Worm (Caenorhabditis elegans) whole organism, L1 larva: ENCODE data around the gene C54D10.10.

Source experiments
- blmp-1 ChIP-seq: fragments of 150-350 bp; optimal IDR thresholded peaks from 2 replicates; lab custom pipeline; 2014; ENCODE audit warnings: missing biosample characterization, missing genetic modification characterization
- efl-1 ChIP-seq, 4 experiments: fragments of 150-350 bp; optimal IDR thresholded peaks in 3 of 4; peaks in 1 of 4; 1 replicate in 1 of 4; 2 replicates in 3 of 4; lab custom pipeline; 2014; ENCODE audit warnings: missing biosample characterization in 2 of 4, missing genetic modification characterization in 2 of 4, missing genetic modification reagents in 2 of 4
- egl-13 ChIP-seq: sonication (generic microtip); optimal IDR thresholded peaks from 2 replicates; lab custom pipeline; 2016; ENCODE audit warnings: missing genotype, missing genetic modification reagents, missing genetic modification characterization, missing compliant biosample characterization
- nhr-237 ChIP-seq: fragments of 150-350 bp; optimal IDR thresholded peaks from 2 replicates; lab custom pipeline; 2014; ENCODE audit warnings: missing biosample characterization, missing genetic modification characterization
- snu-23 ChIP-seq: sonication (generic microtip); optimal IDR thresholded peaks from 2 replicates; lab custom pipeline; 2016; ENCODE audit warnings: missing genetic modification characterization, missing compliant biosample characterization
- xbp-1 ChIP-seq: sonication (generic microtip); optimal IDR thresholded peaks from 2 replicates; lab custom pipeline; 2016; ENCODE audit warnings: missing genetic modification characterization, missing compliant biosample characterization

Gene C54D10.10

ce11 chrV:12400677-12401236 lies 49.0 kb downstream of the C54D10.10 start, which contains the start of the genes K01D12.20 and miga-1 (continued):
- TF ChIP-seq blmp-1 (tag; lab: Kevin White, UChicago), result peak; percentile 25
- peak; percentile 32 for TF ChIP-seq xbp-1 (tag; lab: Kevin White, UChicago)
- peak; percentile 31 to 60 for TF ChIP-seq efl-1 (optimal IDR thresholded peaks at IDR 0.05; lab: Kevin White, UChicago)
- peak; percentile 50 to 93 for TF ChIP-seq efl-1 (GFP tag; optimal IDR thresholded peaks at IDR 0.05 in 1 of 2; lab: Kevin White, UChicago)
- no peak for TF ChIP-seq nhr-237 (tag; lab: Kevin White, UChicago)
- no peak for TF ChIP-seq egl-13 (tag; lab: Kevin White, UChicago)
- TF ChIP-seq snu-23, result peak; percentile 57
- TF ChIP-seq, all 84 proteins: peak for 21
